Worm (Caenorhabditis elegans) whole organism, dauer: Measurements from ENCODE around the gene lon-2.

Experiments
- unc-62 ChIP-seq: sonication (generic microtip); optimal IDR thresholded peaks from 2 replicates; lab custom pipeline; 2017; ENCODE audit warnings: missing biosample characterization, missing genetic modification reagents, missing genetic modification characterization

Gene lon-2

DNA sequence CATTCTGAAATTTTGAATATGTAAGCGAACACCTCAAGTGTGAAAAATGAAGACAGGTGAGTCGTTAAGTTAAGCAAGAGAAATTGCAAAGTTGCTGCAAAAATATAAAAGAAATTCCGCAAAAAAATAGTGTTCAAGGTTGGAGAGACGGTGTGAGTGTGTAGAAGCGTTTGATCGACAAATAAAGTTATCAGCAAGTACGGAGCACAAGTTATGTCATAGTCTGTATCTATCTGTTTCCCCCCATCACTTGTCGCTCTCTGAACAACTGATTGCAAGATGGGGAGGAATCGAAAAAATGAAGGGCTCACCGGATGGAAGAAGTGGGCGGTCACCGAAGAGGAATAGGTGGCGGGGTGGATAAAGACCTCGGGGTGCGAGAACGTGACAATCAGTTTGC, at the start of gene lon-2:
Gene lon-2, minus strand, starts transcription at position 4 of the 400 bp plus-strand sequence.
- TF ChIP-seq unc-62 = no peak

ce11 chrX:4795329-4795728, 46.4 kb upstream of the lon-2 start:
- no peak for TF ChIP-seq unc-62

ce11 chrX:4794062-4794461, 45.2 kb upstream of the lon-2 start:
- no peak for TF ChIP-seq unc-62

DNA sequence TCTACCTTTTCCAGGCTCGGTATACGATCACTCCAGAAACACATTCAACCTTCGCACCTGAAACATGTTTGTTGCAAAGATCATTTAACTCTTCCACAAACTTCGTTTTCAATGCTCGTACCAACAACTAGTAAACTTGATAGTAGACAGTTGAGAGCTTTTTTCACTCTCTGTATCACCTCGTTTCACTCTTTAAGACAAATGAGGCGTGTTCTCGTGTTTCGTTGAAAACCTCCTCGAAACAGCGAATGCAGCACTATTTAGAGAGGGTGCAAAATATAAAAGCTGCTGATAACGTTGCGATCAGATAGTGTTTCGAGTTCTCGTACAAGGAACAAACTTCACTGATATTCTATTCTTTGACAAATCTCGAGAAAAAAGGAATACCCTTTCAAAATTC, 44.1 kb upstream of the lon-2 start, which contains the start of gene F43C9.1:
Gene F43C9.1, plus strand, starts transcription at position 301 of the 400 bp plus-strand sequence.
- no peak for TF ChIP-seq unc-62

DNA sequence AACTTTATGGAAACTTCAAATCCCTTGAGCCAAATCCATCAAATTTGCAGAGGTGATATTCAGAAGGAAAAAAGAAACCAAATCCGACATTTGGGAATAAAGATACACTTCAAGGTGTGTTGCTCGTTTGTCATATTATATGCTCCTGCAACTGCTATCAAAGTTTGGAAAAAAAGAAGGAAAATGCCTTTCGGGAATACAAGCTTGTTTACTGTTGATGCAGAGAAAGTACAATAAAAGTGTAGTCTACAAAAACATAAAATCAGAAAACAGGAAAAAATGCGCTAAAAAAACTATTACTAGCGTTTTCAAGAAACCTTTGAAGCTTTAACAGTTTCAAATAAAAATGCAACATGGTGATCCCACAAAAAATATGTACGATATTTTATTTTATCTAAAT, 41.7 kb upstream of the lon-2 start:
- no peak for TF ChIP-seq unc-62

DNA sequence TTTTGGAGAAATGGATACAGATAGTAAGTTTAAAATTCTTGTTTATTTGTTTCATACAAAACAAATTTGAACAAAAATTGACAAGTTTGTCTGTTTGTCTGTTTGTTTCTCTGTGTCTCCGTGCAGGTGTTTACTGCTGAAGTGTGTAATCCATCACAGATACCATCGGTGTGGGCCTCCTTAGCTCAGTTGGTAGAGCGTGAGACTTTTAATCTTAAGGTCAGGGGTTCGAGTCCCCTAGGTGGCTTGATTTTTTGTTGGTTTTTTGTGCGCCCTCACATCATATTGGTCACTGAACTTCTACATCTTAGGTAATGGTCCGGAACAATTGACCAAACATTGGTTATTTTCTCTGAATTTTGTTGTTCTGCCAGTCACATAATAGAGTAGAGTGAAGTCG, 40.1 kb upstream of the lon-2 start:
- TF ChIP-seq unc-62 = no peak

- TF ChIP-seq unc-62 = no peak
These were observed 38.6 kb upstream of the lon-2 start for ce11 chrX:4787525-4787924.

DNA sequence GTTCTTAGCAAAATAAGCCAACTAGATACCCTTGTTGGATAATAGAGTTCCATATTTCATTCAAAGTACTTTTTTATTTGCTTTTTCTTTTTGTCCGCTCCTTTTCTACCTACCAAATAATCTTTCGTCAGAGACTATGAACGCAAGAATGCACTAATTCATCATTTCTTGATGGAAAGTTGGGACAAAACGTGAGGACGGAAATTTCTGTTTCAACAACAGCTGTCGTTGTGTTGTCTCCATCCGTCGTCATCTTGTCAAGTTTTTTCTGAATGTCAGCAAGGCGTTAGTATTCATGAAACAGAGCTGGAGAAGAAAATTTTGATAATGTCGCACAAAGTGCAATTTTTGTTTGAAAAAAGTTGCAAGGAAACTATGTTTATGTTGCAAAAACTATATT, 35.9 kb upstream of the lon-2 start:
- TF ChIP-seq unc-62 = no peak

- no peak for TF ChIP-seq unc-62
These were observed 34.4 kb upstream of the lon-2 start, which contains the start of gene F43C9.2 for ce11 chrX:4783117-4783775. Gene F43C9.2 (plus strand): TSS chrX:4783613.

- TF ChIP-seq unc-62 = no peak
These were observed 33.3 kb upstream of the lon-2 start, which contains the start of gene hum-10 for ce11 chrX:4782197-4782596. Gene hum-10 (minus strand): TSS chrX:4782297.

ce11 chrX:4769885-4770284, 21.0 kb upstream of the lon-2 start, which contains the start of gene npr-1:
Gene npr-1 (minus strand): TSS chrX:4769985.
- TF ChIP-seq unc-62 = no peak

DNA sequence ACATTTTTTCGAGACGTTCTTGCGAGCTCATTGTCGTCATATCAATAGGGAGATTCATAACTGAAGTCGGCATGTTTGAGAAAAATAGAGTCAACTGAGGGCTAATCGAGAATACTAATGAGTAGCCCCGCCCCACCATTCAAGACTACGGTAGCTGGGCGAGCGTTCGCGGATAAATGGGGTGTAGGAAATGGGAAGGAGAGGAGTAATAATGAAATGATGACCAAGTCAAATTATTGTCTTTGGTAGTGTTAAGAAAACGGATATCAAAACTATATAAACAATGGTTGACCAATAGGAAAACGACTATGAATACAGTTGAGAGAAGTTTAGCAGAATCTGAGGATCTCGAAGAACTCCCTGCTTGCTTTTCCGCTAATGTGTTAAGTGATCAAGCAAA, 12.7 kb upstream of the lon-2 start, which contains the start of gene mls-2:
Gene mls-2, minus strand, starts transcription at position 101 of the 400 bp plus-strand sequence.
- no peak for TF ChIP-seq unc-62

DNA sequence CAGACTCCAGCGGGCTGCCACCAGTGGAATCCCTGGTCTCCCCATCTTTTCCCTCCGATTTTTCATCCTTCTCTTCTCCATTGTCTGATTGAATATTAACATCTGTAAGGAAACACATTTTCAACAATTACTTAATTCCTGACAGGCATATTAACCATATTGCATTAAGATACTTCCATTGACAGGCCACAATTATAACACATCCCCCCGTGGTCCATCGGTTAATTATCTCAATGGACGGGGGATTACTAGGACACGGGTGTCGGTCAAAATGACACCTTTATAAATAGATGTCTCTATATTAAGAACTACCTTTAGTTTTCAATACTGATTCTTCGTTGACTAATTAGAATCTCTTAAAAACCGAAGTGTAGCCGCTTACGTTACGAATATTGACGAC, 10.8 kb upstream of the lon-2 start:
- no peak for TF ChIP-seq unc-62

ce11 chrX:4754725-4755124, 5.8 kb upstream of the lon-2 start, which contains the start of gene C39E6.2:
Gene C39E6.2 (minus strand): TSS chrX:4755118.
- TF ChIP-seq unc-62 = no peak

- TF ChIP-seq unc-62 = no peak
These were observed 4.8 kb downstream of the lon-2 start for ce11 chrX:4744037-4744436.

DNA sequence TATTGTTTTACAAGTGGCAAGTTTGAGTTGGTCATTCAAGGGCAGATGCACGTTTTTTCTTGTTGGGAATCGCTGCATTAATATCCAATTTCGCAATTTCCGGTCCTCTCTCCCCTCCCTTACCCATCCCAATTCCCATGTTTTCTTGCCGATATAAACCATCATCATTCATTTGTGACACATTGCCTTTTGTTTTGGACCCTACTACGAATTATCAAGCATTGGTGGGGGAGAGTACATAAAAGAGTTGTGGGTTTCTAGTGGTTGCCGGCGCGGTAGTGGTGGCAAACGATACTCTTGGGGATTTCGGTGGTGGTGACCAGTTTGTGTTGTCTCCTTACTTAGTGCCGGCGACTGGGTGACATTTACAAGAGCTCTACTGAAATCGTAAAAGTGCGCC, 6.6 kb downstream of the lon-2 start:
- no peak for TF ChIP-seq unc-62

ce11 chrX:4740630-4741029, 8.3 kb downstream of the lon-2 start:
- TF ChIP-seq unc-62 = no peak

DNA sequence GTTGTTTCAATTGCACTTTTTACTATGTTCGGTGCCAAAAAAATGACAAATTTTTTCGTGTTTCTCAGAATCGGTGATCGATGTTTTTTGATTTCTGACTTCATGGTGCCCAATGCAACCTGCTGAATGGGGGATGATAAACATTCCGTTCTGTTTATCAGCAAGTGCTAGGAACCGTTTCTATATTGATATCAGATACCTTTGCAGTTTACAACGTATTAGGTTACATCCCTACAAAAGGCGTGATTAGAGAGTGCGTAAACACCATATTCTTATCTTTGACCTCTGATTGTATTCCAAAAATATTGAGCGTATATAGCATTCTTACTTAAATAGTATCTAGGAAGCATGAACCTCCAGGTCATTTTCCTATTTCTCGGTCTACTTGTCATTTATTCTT, 16.1 kb downstream of the lon-2 start, which contains the start of gene aman-1:
Gene aman-1, plus strand, starts transcription at position 344 of the 400 bp plus-strand sequence.
- TF ChIP-seq unc-62 = no peak

ce11 chrX:4727388-4727787, 21.5 kb downstream of the lon-2 start, which contains the start of gene acc-3:
Gene acc-3 (minus strand): TSS chrX:4727488.
- TF ChIP-seq unc-62 = no peak
